Worm (Caenorhabditis elegans): ENCODE results near the gene F18E9.4.
"Not testable (repeated sequence)": the region's sequence is repeated elsewhere in the genome, so short reads cannot be mapped to it uniquely, and the experiment has no call there.

Gene F18E9.4

DNA sequence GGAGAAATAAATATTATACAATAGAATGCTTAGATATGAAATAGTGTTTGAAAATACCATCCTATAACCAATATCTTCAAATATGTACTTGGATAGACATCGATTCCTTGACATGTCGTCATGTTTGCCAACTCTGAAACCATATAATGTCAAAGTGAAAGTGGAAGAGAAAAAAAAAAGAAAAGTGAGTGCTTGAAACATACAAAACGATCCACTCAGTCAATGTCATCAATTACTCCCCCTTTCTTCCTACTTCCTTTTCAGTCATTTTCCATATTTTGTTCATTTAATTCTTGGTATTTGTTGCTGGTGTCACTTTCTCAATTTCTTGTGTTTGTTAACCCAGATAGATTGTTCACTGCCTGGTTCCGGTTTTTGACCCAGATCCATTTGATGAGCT is at the start of gene F18E9.4:
Gene F18E9.4 (plus strand): TSS at position 301 of the 400 bp plus-strand sequence.
- no peak for TF ChIP-seq lin-38 (GFP tag; IDR thresholded peaks at IDR 0.05)
- TF ChIP-seq daf-16 (GFP tag; optimal IDR thresholded peaks at IDR 0.05) = no peak
- no peak for TF ChIP-seq daf-16 (tag; optimal IDR thresholded peaks at IDR 0.05)
- TF ChIP-seq aha-1 (tag) = peak; percentile 22
- no peak for TF ChIP-seq mxl-2 (GFP tag; conservative IDR thresholded peaks at IDR 0.05)
- TF ChIP-seq daf-12 (tag; optimal IDR thresholded peaks at IDR 0.05) = no peak

- TF ChIP-seq ceh-62 (tag; optimal IDR thresholded peaks at IDR 0.05); dmd-6 (GFP tag; IDR thresholded peaks at IDR 0.05); nhr-48 (tag; optimal IDR thresholded peaks at IDR 0.05): not testable (repeated sequence)
Measured at ce11 chrX:8535006-8535405, 45.3 kb upstream of the F18E9.4 start, which contains the start of gene nspc-1. nspc-1 (minus strand) TSS chrX:8535106.

ce11 chrX:8536791-8537190 is 43.5 kb upstream of the F18E9.4 start, which contains the start of gene nspc-3:
nspc-3 (plus strand) TSS chrX:8537091.
- no peak for TF ChIP-seq vab-7 (GFP tag; IDR thresholded peaks at IDR 0.05)
- no peak for TF ChIP-seq lin-15B (tag; optimal IDR thresholded peaks at IDR 0.05)
- no peak for TF ChIP-seq hlh-11 (tag; optimal IDR thresholded peaks at IDR 0.05)
- TF ChIP-seq egl-27 (tag; optimal IDR thresholded peaks at IDR 0.05) = no peak
- no peak for TF ChIP-seq zfp-3 (GFP tag; conservative IDR thresholded peaks at IDR 0.05)
- TF ChIP-seq mxl-2 (GFP tag; conservative IDR thresholded peaks at IDR 0.05) = no peak
- TF ChIP-seq ceh-32 (tag; optimal IDR thresholded peaks at IDR 0.05; ENCODE audit: poor library complexity) = no peak
- TF ChIP-seq attf-4 (tag; optimal IDR thresholded peaks at IDR 0.05) = no peak
- TF ChIP-seq ZK546.5 (tag; optimal IDR thresholded peaks at IDR 0.05) = no peak
- no peak for TF ChIP-seq duxl-1 (tag; optimal IDR thresholded peaks at IDR 0.05; ENCODE audit: poor library complexity)
- TF ChIP-seq madf-5 (GFP tag; IDR thresholded peaks at IDR 0.05) = no peak
- no peak for TF ChIP-seq F26F4.8 (GFP tag; conservative IDR thresholded peaks at IDR 0.05)
- no peak for TF ChIP-seq saeg-2 (GFP tag; IDR thresholded peaks at IDR 0.05)
- no peak for TF ChIP-seq F37D6.2 (tag; optimal IDR thresholded peaks at IDR 0.05)
- no peak for TF ChIP-seq sdz-12 (GFP tag; optimal IDR thresholded peaks at IDR 0.05)
- TF ChIP-seq daf-12 (tag; optimal IDR thresholded peaks at IDR 0.05) = no peak
- no peak for TF ChIP-seq nhr-11 (tag; optimal IDR thresholded peaks at IDR 0.05)

DNA sequence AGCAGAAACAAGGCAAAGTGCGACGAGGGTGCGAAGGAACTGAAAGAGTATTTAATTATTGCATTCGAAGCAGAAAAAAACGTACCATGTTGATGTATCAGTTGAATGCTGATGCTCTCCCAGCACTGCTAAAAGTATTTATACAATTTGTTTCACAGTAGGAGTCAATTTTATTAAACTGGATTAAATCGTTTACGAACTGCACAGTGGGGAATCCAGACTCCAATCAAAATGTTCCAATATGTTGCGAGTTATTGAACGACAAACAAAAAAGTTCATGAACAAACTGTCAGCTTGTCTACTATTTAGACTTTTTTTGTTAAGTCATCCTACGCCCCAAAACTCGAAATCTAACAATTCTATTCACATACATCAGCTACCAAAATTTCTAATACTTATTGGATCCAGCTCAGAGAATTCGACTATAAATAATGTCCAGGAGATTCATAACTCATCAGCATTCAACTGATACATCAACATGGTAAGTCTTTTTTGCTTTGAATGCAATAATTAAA is 42.0 kb upstream of the F18E9.4 start, which contains the start of the genes nspc-4 and nspc-5:
Gene nspc-4 (minus strand): TSS at position 101 of the 515 bp plus-strand sequence.
Gene nspc-5 (plus strand): TSS at position 465 of the 515 bp plus-strand sequence.
- not testable (repeated sequence) for TF ChIP-seq nhr-102, nhr-76, ZK546.5 (tag; optimal IDR thresholded peaks at IDR 0.05)

- not testable (repeated sequence) for TF ChIP-seq ceh-28 (tag; optimal IDR thresholded peaks at IDR 0.05); dmd-8 (GFP tag; IDR thresholded peaks at IDR 0.05); mxl-3 (GFP tag; optimal IDR thresholded peaks at IDR 0.05)
Measured at ce11 chrX:8541562-8541961, 38.8 kb upstream of the F18E9.4 start, which contains the start of gene nspc-7. nspc-7 (plus strand) TSS chrX:8541862.

DNA sequence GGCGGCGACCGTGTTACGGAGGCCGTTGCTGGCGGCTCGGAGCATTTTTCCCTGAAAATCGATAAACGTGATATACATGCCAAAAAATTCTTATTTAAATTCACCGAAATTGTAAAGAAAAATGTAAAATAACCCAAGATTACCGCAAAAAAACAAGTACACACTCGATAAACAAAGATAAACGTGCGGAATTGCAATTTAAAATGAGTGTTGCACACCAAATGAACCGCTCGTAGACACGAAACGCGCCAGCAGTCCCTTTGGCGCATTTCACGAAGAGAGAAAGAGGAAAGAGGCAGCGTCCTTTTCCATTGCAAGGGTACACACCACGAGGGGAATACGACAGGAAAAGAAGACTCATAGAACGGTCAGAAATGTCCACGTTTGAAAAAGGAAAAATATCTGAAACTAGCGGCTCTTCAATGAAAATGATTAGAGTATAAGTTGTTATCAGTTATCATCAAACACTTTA is 34.3 kb upstream of the F18E9.4 start, which contains the start of gene sdha-1:
Gene sdha-1 (minus strand): TSS at position 51 of the 472 bp plus-strand sequence.
- TF ChIP-seq rbr-2 (tag; optimal IDR thresholded peaks at IDR 0.05) = peak; percentile 80
- TF ChIP-seq lin-1 (GFP tag; IDR thresholded peaks at IDR 0.05) = no peak
- TF ChIP-seq pha-4 (GFP tag; IDR thresholded peaks at IDR 0.05) = peak; percentile 50; the same call in 1 of the 2 replicates
- peak; percentile 44 for TF ChIP-seq pha-4 (tag; optimal IDR thresholded peaks at IDR 0.05)
- TF ChIP-seq T20F7.1 (GFP tag; optimal IDR thresholded peaks at IDR 0.05) = peak; percentile 69
- no peak for TF ChIP-seq gei-8 (GFP tag; optimal IDR thresholded peaks at IDR 0.05)
- TF ChIP-seq daf-12 (tag; optimal IDR thresholded peaks at IDR 0.05) = no peak
- no peak for TF ChIP-seq lim-7 (GFP tag; IDR thresholded peaks at IDR 0.05)
- TF ChIP-seq tra-1 (GFP tag; IDR thresholded peaks at IDR 0.05) = peak; percentile 86
- TF ChIP-seq egl-27 (tag; optimal IDR thresholded peaks at IDR 0.05) = no peak
- TF ChIP-seq attf-4 (tag; optimal IDR thresholded peaks at IDR 0.05) = no peak
- TF ChIP-seq F49E8.2 (tag; optimal IDR thresholded peaks at IDR 0.05; ENCODE audit: borderline replicate concordance) = no peak
- TF ChIP-seq ama-1 (optimal IDR thresholded peaks at IDR 0.05) = peak; percentile 66
- no peak for TF ChIP-seq egl-43 (GFP tag; IDR thresholded peaks at IDR 0.05)
- TF ChIP-seq madf-5 (GFP tag; IDR thresholded peaks at IDR 0.05) = no peak
- 0 out of 2 replicates have a peak, but pooled peaks have one; percentile 20 for TF ChIP-seq daf-19 (GFP tag; conservative IDR thresholded peaks at IDR 0.05)
- TF ChIP-seq Y5F2A.4 (GFP tag; optimal IDR thresholded peaks at IDR 0.05) = no peak
